Worm (Caenorhabditis elegans): Measurements from ENCODE around the gene grl-25.

ce11 chrIII:8956146-8956646, 5.9 kb upstream of the grl-25 start, which contains the start of the genes ZK643.5 and ZK643.2:
- no peak for TF ChIP-seq cog-1 (tag; optimal IDR thresholded peaks at IDR 0.05)
- no peak for TF ChIP-seq ztf-29 (GFP tag; IDR thresholded peaks at IDR 0.05)
- no peak for TF ChIP-seq med-1 (GFP tag; optimal IDR thresholded peaks at IDR 0.05; ENCODE audit: insufficient read depth)
- TF ChIP-seq ztf-23 (GFP tag; IDR thresholded peaks at IDR 0.05), result no peak
- no peak for TF ChIP-seq flt-1 (GFP tag; IDR thresholded peaks at IDR 0.05)
- no peak for TF ChIP-seq tab-1 (GFP tag; IDR thresholded peaks at IDR 0.05)
- TF ChIP-seq ref-1 (GFP tag; conservative IDR thresholded peaks at IDR 0.05), result no peak
- no peak for TF ChIP-seq klf-2 (GFP tag; conservative IDR thresholded peaks at IDR 0.05)
- peak; percentile 99 for TF ChIP-seq T22C8.4 (GFP tag; IDR thresholded peaks at IDR 0.05)
